Worm (Caenorhabditis elegans) whole organism, young adult: ENCODE measurements around the gene cdk-11.1.

Experiments used
- B0035.1 ChIP-seq: sonication (generic microtip); optimal IDR thresholded peaks from 2 replicates; lab custom pipeline; 2016; ENCODE audit warnings: missing genetic modification characterization, mild to moderate bottlenecking, missing compliant biosample characterization, missing genotype, missing genetic modification reagents
- C06A6.2 ChIP-seq: fragments of 200-800 bp; sonication (Bioruptor generic); conservative IDR thresholded peaks from 2 replicates; pipeline ENCODE4 v1.3.6; 2022; ENCODE audit warnings: missing genetic modification characterization, missing compliant biosample characterization
- C17E4.6 ChIP-seq: fragments of 200-800 bp; sonication (Bioruptor generic); IDR thresholded peaks from 2 replicates; pipeline ENCODE4 v1.3.6; 2022; ENCODE audit warnings: missing genetic modification reagents, missing genetic modification characterization, missing compliant biosample characterization
- D2030.7 ChIP-seq: fragments of 200-800 bp; sonication (Bioruptor generic); IDR thresholded peaks from 2 replicates; pipeline ENCODE4 v1.3.6; 2022; ENCODE audit warnings: missing genetic modification reagents, missing genetic modification characterization, missing compliant biosample characterization
- F10E7.11 ChIP-seq: sonication (generic microtip); optimal IDR thresholded peaks from 2 replicates; lab custom pipeline; 2017; ENCODE audit warnings: mild to moderate bottlenecking, missing genetic modification characterization, moderate library complexity, missing compliant biosample characterization
- F23B12.7 ChIP-seq: sonication (generic microtip); optimal IDR thresholded peaks from 2 replicates; lab custom pipeline; 2017; ENCODE audit warnings: missing genetic modification characterization, mild to moderate bottlenecking, missing compliant biosample characterization, antibody characterized with exemption, moderate library complexity; ENCODE audit not compliant: insufficient read depth
- F52B5.7 ChIP-seq: sonication (generic microtip); optimal IDR thresholded peaks from 2 replicates; lab custom pipeline; 2016; ENCODE audit warnings: mild to moderate bottlenecking, missing genetic modification characterization, missing compliant biosample characterization
- F55B11.4 ChIP-seq: sonication (generic microtip); optimal IDR thresholded peaks from 2 replicates; lab custom pipeline; 2016; ENCODE audit warnings: missing compliant biosample characterization, missing genetic modification characterization, borderline replicate concordance; ENCODE audit not compliant: insufficient read depth
- F57A8.1 ChIP-seq: fragments of 200-800 bp; sonication (Bioruptor generic); optimal IDR thresholded peaks from 2 replicates; lab custom pipeline; 2018; ENCODE audit warnings: mild to moderate bottlenecking, missing genetic modification characterization, moderate library complexity, missing compliant biosample characterization
- Y53F4B.3 ChIP-seq: fragments of 200-800 bp; sonication (Bioruptor generic); IDR thresholded peaks from 2 replicates; pipeline ENCODE4 v1.3.6; 2022; ENCODE audit warnings: missing genetic modification reagents, missing genetic modification characterization, missing compliant biosample characterization
- Y53G8AR.9 ChIP-seq: fragments of 200-800 bp; sonication (Bioruptor generic); conservative IDR thresholded peaks from 2 replicates; pipeline ENCODE4 v1.3.6; 2022; ENCODE audit warnings: missing genetic modification reagents, missing genetic modification characterization, missing compliant biosample characterization
- Y56A3A.18 ChIP-seq: fragments of 200-800 bp; sonication (Bioruptor generic); IDR thresholded peaks from 2 replicates; pipeline ENCODE4 v1.3.6; 2022; ENCODE audit warnings: missing genetic modification reagents, missing genetic modification characterization, missing compliant biosample characterization
- Y67H2A.10 ChIP-seq: fragments of 200-800 bp; sonication (Bioruptor generic); conservative IDR thresholded peaks from 2 replicates; pipeline ENCODE4 v1.3.6; 2022; ENCODE audit warnings: missing genetic modification reagents, missing genetic modification characterization, missing compliant biosample characterization
- ZK185.1 ChIP-seq: sonication (generic microtip); optimal IDR thresholded peaks from 2 replicates; lab custom pipeline; 2016; ENCODE audit warnings: mild to moderate bottlenecking, missing genetic modification characterization, missing compliant biosample characterization; ENCODE audit not compliant: poor library complexity, severe bottlenecking
- ama-1 ChIP-seq, 3 experiments: fragments of 150-350 bp in 1 of 3; sonication (generic microtip) in 2 of 3; optimal IDR thresholded peaks; 2 replicates each; lab custom pipeline; 2014 to 2018; ENCODE audit warnings: missing biosample characterization in 2 of 3, missing genetic modification characterization in 2 of 3, missing genetic modification reagents in 2 of 3
- athp-1 ChIP-seq: sonication (generic microtip); optimal IDR thresholded peaks from 2 replicates; lab custom pipeline; 2017; ENCODE audit warnings: mild to moderate bottlenecking, missing genetic modification characterization, missing compliant biosample characterization
- attf-3 ChIP-seq: fragments of 200-800 bp; sonication (Bioruptor generic); conservative IDR thresholded peaks from 2 replicates; pipeline ENCODE4 v1.3.6; 2022; ENCODE audit warnings: missing genetic modification reagents, missing genetic modification characterization, missing compliant biosample characterization
- cebp-1 ChIP-seq, 2 experiments: fragments of 200-800 bp in 1 of 2; sonication (Bioruptor generic) in 1 of 2; sonication (generic microtip) in 1 of 2; IDR thresholded peaks in 1 of 2; optimal IDR thresholded peaks in 1 of 2; 2 replicates each; pipeline versions ENCODE4 v1.3.6 to Lab custom; 2017 to 2022; ENCODE audit warnings: missing compliant biosample characterization in 2 of 2, missing genetic modification characterization in 2 of 2, mild to moderate bottlenecking in 1 of 2, missing genetic modification reagents in 1 of 2, moderate library complexity in 1 of 2
- ceh-27 ChIP-seq: fragments of 200-800 bp; sonication (Bioruptor generic); optimal IDR thresholded peaks from 2 replicates; lab custom pipeline; 2018; ENCODE audit warnings: mild to moderate bottlenecking, missing genetic modification characterization, moderate library complexity, missing compliant biosample characterization
- chd-7 ChIP-seq: sonication (generic microtip); optimal IDR thresholded peaks from 2 replicates; lab custom pipeline; 2016; ENCODE audit warnings: mild to moderate bottlenecking, missing genetic modification characterization, moderate library complexity, missing compliant biosample characterization
- die-1 ChIP-seq: sonication (generic microtip); optimal IDR thresholded peaks from 2 replicates; lab custom pipeline; 2016; ENCODE audit warnings: missing genotype, mild to moderate bottlenecking, missing genetic modification characterization, missing compliant biosample characterization
- dox-1 ChIP-seq: fragments of 200-800 bp; sonication (Bioruptor generic); IDR thresholded peaks from 2 replicates; pipeline ENCODE4 v1.3.6; 2022; ENCODE audit warnings: missing genetic modification reagents, missing genetic modification characterization, missing compliant biosample characterization
- him-1 ChIP-seq: sonication (generic microtip); optimal IDR thresholded peaks from 2 replicates; lab custom pipeline; 2016; ENCODE audit warnings: missing genotype, missing genetic modification reagents, missing genetic modification characterization, missing compliant biosample characterization
- lin-35 ChIP-seq, 3 experiments: fragments of 150-350 bp in 2 of 3; sonication (generic microtip) in 1 of 3; optimal IDR thresholded peaks; 2 replicates each; lab custom pipeline; 2014 to 2018; ENCODE audit warnings: missing biosample characterization in 3 of 3, missing genetic modification characterization in 3 of 3, missing genetic modification reagents in 3 of 3
- lin-54 ChIP-seq: fragments of 200-800 bp; sonication (Bioruptor generic); optimal IDR thresholded peaks from 2 replicates; lab custom pipeline; 2018; ENCODE audit warnings: mild to moderate bottlenecking, missing genetic modification characterization, missing compliant biosample characterization
- lsl-1 ChIP-seq: fragments of 200-800 bp; sonication (Bioruptor generic); optimal IDR thresholded peaks from 2 replicates; lab custom pipeline; 2018; ENCODE audit warnings: mild to moderate bottlenecking, missing genetic modification characterization, moderate library complexity, missing compliant biosample characterization
- madf-10 ChIP-seq: sonication (generic microtip); optimal IDR thresholded peaks from 2 replicates; lab custom pipeline; 2016; ENCODE audit warnings: mild to moderate bottlenecking, missing genetic modification characterization, missing compliant biosample characterization
- madf-8 ChIP-seq: fragments of 200-800 bp; sonication (Bioruptor generic); conservative IDR thresholded peaks from 2 replicates; pipeline ENCODE4 v1.3.6; 2022; ENCODE audit warnings: missing genetic modification reagents, missing genetic modification characterization, missing compliant biosample characterization
- mcd-1 ChIP-seq: fragments of 200-800 bp; sonication (Bioruptor generic); IDR thresholded peaks from 2 replicates; pipeline ENCODE4 v1.3.6; 2022; ENCODE audit warnings: missing genetic modification reagents, missing genetic modification characterization, missing compliant biosample characterization
- nfyb-1 ChIP-seq: fragments of 200-800 bp; sonication (Bioruptor generic); IDR thresholded peaks from 2 replicates; pipeline ENCODE4 v1.3.6; 2022; ENCODE audit warnings: missing genetic modification reagents, missing genetic modification characterization, missing compliant biosample characterization
- nhr-179 ChIP-seq: sonication (generic microtip); optimal IDR thresholded peaks from 2 replicates; lab custom pipeline; 2016; ENCODE audit warnings: mild to moderate bottlenecking, missing genetic modification characterization, missing compliant biosample characterization
- nhr-80 ChIP-seq: sonication (generic microtip); optimal IDR thresholded peaks from 2 replicates; lab custom pipeline; 2016; ENCODE audit warnings: missing genetic modification characterization, missing compliant biosample characterization
- pbrm-1 ChIP-seq: fragments of 200-800 bp; sonication (Bioruptor generic); IDR thresholded peaks from 2 replicates; pipeline ENCODE4 v1.3.6; 2022; ENCODE audit warnings: missing genetic modification reagents, missing genetic modification characterization, missing compliant biosample characterization
- pha-4 ChIP-seq: fragments of 150-350 bp; sonication (generic microtip); optimal IDR thresholded peaks from 2 replicates; lab custom pipeline; 2014; ENCODE audit warnings: missing biosample characterization, missing genetic modification reagents, missing genetic modification characterization
- repo-1 ChIP-seq: sonication (generic microtip); optimal IDR thresholded peaks from 2 replicates; lab custom pipeline; 2017; ENCODE audit warnings: mild to moderate bottlenecking, missing genetic modification characterization, missing compliant biosample characterization
- rpc-1 ChIP-seq, 2 experiments: fragments of 150-350 bp in 1 of 2; sonication (generic microtip) in 1 of 2; optimal IDR thresholded peaks; 2 replicates each; lab custom pipeline; 2014 to 2018; ENCODE audit warnings: missing biosample characterization in 1 of 2, missing genetic modification characterization in 1 of 2, missing genetic modification reagents in 1 of 2, missing genotype in 1 of 2
- snpc-1.3 ChIP-seq: sonication (generic microtip); optimal IDR thresholded peaks from 2 replicates; lab custom pipeline; 2017; ENCODE audit warnings: missing genetic modification characterization, mild to moderate bottlenecking, missing compliant biosample characterization, antibody characterized with exemption, moderate library complexity, missing genotype, missing genetic modification reagents; ENCODE audit not compliant: insufficient read depth
- unc-130 ChIP-seq: sonication (generic microtip); optimal IDR thresholded peaks from 2 replicates; lab custom pipeline; 2016; ENCODE audit warnings: missing genetic modification reagents, missing genetic modification characterization, missing compliant biosample characterization
- unc-62 ChIP-seq: fragments of 150-350 bp; optimal IDR thresholded peaks from 2 replicates; lab custom pipeline; 2014; ENCODE audit warnings: missing biosample characterization, missing genetic modification reagents, missing genetic modification characterization
- xnd-1 ChIP-seq: sonication (generic microtip); optimal IDR thresholded peaks from 2 replicates; lab custom pipeline; 2016; ENCODE audit warnings: missing genotype, missing genetic modification reagents, missing genetic modification characterization, missing compliant biosample characterization
- ztf-28 ChIP-seq: fragments of 200-800 bp; sonication (Bioruptor generic); IDR thresholded peaks from 2 replicates; pipeline ENCODE4 v1.3.6; 2022; ENCODE audit warnings: missing genetic modification reagents, missing genetic modification characterization, missing compliant biosample characterization

cdk-11.1 gene

DNA sequence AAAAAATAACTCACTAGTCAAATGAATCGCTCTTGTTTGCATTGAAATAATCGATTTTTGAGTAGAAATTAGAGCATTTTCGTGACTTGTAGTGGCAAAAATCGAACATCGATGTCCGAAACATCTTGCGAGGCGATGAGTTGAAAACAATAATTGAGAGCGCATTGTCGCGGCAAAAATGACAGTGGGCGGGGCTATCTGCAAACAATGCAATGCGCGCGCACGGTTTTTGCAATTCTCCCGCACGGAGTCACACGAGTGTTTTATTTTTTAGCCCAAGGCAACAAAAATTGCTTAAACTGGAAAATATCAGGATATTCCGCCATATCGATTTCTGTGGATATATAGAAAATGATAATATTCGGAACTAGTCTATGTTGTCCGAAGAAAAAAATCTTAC lies 9.5 kb downstream of the cdk-11.1 start, which contains the start of gene B0495.9 (continued):
- TF ChIP-seq ZK185.1 (tag; lab: Kevin White, UChicago), result peak; percentile 66
- no peak for TF ChIP-seq B0035.1 (tag; lab: Kevin White, UChicago)
- TF ChIP-seq die-1 (tag; lab: Kevin White, UChicago), result peak; percentile 40
- TF ChIP-seq cebp-1 (GFP tag; IDR thresholded peaks at IDR 0.05; lab: Robert Waterston, UW), result no peak
- peak; percentile 63 for TF ChIP-seq cebp-1 (tag; optimal IDR thresholded peaks at IDR 0.05; lab: Kevin White, UChicago)
- TF ChIP-seq F23B12.7 (tag; lab: Kevin White, UChicago), result peak; percentile 26
- peak; percentile 19 for TF ChIP-seq F52B5.7 (tag; lab: Kevin White, UChicago)
- peak; percentile 51; the same call in 1 of the 2 replicates for TF ChIP-seq pbrm-1
- peak; percentile 57 for TF ChIP-seq ceh-27 (GFP tag; lab: Kevin White, UChicago)
- peak; percentile 43 for TF ChIP-seq lin-54 (GFP tag; lab: Kevin White, UChicago)
- TF ChIP-seq dox-1 (GFP tag; lab: Robert Waterston, UW), result peak; percentile 81
- 0 out of 2 replicates have a peak, but pooled peaks have one; percentile 38 for TF ChIP-seq attf-3
- TF ChIP-seq nhr-179, result no peak
- 0 out of 2 replicates have a peak, but pooled peaks have one; percentile 55 for TF ChIP-seq Y53G8AR.9 (GFP tag; lab: Robert Waterston, UW)
- TF ChIP-seq ztf-28 (GFP tag; lab: Robert Waterston, UW), result peak; percentile 73; the same call in 1 of the 2 replicates
- TF ChIP-seq unc-130, result no peak
- TF ChIP-seq rpc-1 (optimal IDR thresholded peaks at IDR 0.05; lab: Kevin White, UChicago), result peak; percentile 40
- TF ChIP-seq rpc-1 (tag; optimal IDR thresholded peaks at IDR 0.05; lab: Kevin White, UChicago), result no peak
- peak; percentile 26 for TF ChIP-seq him-1 (tag; lab: Kevin White, UChicago)
- no peak for TF ChIP-seq pha-4 (tag; lab: Kevin White, UChicago)
- peak; percentile 12 for TF ChIP-seq xnd-1 (tag; lab: Kevin White, UChicago)
- no peak for TF ChIP-seq Y53F4B.3 (GFP tag; lab: Robert Waterston, UW)
- no peak for TF ChIP-seq C17E4.6 (GFP tag; lab: Robert Waterston, UW)
- peak; percentile 51 for TF ChIP-seq nhr-80 (tag; lab: Kevin White, UChicago)
- TF ChIP-seq lsl-1 (GFP tag; lab: Kevin White, UChicago), result peak; percentile 60
- TF ChIP-seq nfyb-1 (GFP tag; lab: Robert Waterston, UW), result peak; percentile 44; the same call in 1 of the 2 replicates
- no peak for TF ChIP-seq F10E7.11 (tag; lab: Kevin White, UChicago)

DNA sequence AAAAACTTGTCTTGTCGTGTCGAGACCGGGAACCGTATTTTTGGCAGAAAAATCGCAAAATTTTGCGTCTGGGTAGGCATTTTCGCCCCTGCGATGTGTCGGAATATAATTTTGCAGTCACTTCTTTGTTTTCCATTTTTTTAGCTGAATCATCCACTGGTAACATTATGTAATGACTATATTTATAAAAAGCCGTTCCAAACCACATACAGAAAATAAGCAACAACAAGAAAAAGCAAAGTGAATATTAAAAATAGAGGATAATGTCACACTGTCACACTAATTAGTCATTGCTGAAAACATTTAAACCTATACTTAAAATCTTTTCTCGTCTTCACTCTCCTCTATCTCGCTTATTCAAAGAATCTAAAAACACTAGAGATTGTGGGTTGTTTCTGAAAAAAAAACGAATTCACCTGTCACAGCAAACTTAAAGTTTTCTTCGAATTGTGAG lies 10.3 kb downstream of the cdk-11.1 start, which contains the start of gene sre-1:
Gene sre-1 (plus strand): TSS at position 404 of the 454 bp plus-strand sequence.
- TF ChIP-seq Y56A3A.18 (GFP tag; lab: Robert Waterston, UW) (no peak), Y67H2A.10 (GFP tag; lab: Robert Waterston, UW) (no peak), madf-10 (tag; lab: Kevin White, UChicago) (no peak), dox-1 (GFP tag; lab: Robert Waterston, UW) (no peak), madf-8 (no peak), D2030.7 (GFP tag; lab: Robert Waterston, UW) (no peak), mcd-1 (GFP tag; lab: Robert Waterston, UW) (no peak), ama-1 (optimal IDR thresholded peaks at IDR 0.05; lab: Kevin White, UChicago) (no peak), ama-1 (GFP tag; optimal IDR thresholded peaks at IDR 0.05; lab: Kevin White, UChicago) (no peak)

DNA sequence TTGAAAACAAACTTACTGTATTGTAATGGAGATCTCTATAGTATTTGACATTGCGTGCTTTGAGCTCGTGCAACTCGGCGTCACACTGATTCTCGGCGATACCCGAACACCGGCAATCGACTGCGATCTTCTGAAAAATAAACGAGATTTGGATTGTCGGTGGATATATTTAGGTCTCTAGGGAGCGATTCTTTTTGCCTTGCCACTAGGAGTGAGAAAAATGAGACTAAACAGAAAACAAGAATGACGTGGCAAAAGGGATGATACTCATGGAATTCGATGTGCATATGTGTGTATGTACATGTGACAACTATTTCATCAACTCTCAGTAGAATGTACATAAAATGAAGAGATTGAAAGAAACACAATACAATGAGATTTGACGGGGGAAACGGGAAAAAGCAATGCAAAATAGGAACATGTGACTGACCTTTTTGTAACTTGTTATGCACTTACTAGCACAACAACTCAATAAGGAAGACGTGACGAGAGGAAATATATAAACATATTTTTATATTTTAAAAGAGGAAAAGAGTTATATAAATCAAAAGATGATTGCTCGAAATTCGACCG lies 15.7 kb downstream of the cdk-11.1 start:
- no peak for TF ChIP-seq snpc-1.3
- no peak for TF ChIP-seq athp-1 (tag; lab: Kevin White, UChicago)
- TF ChIP-seq F55B11.4 (tag; lab: Kevin White, UChicago), result no peak
- no peak for TF ChIP-seq repo-1 (tag; lab: Kevin White, UChicago)
- TF ChIP-seq madf-8, result no peak
- no peak for TF ChIP-seq F57A8.1
- TF ChIP-seq Y53G8AR.9 (GFP tag; lab: Robert Waterston, UW), result no peak
- no peak for TF ChIP-seq F10E7.11 (tag; lab: Kevin White, UChicago)
- no peak for TF ChIP-seq C06A6.2 (GFP tag; lab: Robert Waterston, UW)
- TF ChIP-seq lin-35 (GFP tag; optimal IDR thresholded peaks at IDR 0.05; lab: Kevin White, UChicago), result peak in 1 of 3 experiments; percentile 26
- TF ChIP-seq chd-7, result no peak
- no peak for TF ChIP-seq unc-62 (GFP tag; lab: Kevin White, UChicago)
- no peak for TF ChIP-seq cebp-1 (GFP tag; IDR thresholded peaks at IDR 0.05; lab: Robert Waterston, UW)
- TF ChIP-seq cebp-1 (tag; optimal IDR thresholded peaks at IDR 0.05; lab: Kevin White, UChicago), result peak; percentile 45
- TF ChIP-seq, all 124 proteins: peak for 2
